ENCODE assay signal across 6 worm cellular contexts in the genomic region with DNA sequence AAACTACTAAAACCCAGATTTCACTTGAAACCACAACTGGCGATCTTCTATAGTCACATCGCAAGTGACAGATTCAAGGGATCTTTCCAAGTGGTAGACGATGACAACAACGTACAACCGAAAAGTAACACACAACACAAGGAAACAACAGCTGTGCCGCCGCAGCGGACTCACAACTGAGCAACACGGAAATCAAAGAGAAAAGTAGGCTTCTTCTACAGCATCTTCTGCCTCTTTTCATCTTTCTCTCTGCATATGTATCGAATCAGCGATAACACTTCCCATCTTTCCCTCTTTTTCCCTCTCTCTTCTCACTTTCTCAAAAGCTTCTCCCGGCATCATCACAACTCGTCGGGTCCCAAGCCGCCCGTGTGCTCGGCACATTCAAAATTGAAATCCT.
TF ChIP-seq lines count a peak whose summit lies in the region.

A gene (plus strand): TSS at position 312 of the 400 bp plus-strand sequence.

TF ChIP-seq in whole organism, L1 larva, 84 proteins besides CTCF, POLR2A, EP300 and RAD21 (continues in another document):
- TF ChIP-seq sptf-1 (tag; optimal IDR thresholded peaks at IDR 0.05; lab: Kevin White, UChicago) = no peak
- TF ChIP-seq lsy-2 (tag; optimal IDR thresholded peaks at IDR 0.05; lab: Kevin White, UChicago) = peak; percentile 6 to 52
- TF ChIP-seq fkh-4 (tag; optimal IDR thresholded peaks at IDR 0.05; lab: Kevin White, UChicago; ENCODE audit: borderline replicate concordance) = peak; percentile 26
- TF ChIP-seq efl-3 (GFP tag; optimal IDR thresholded peaks at IDR 0.05; lab: Kevin White, UChicago) = no peak
- peak; percentile 31 for TF ChIP-seq pag-3 (tag; optimal IDR thresholded peaks at IDR 0.05; lab: Kevin White, UChicago; ENCODE audit: borderline replicate concordance, insufficient read depth)
- peak; percentile 52 for TF ChIP-seq unc-130 (tag; optimal IDR thresholded peaks at IDR 0.05; lab: Kevin White, UChicago)
- TF ChIP-seq grh-1 (GFP tag; IDR thresholded peaks at IDR 0.05; lab: Robert Waterston, UW) = no peak
- TF ChIP-seq ceh-8 (GFP tag; optimal IDR thresholded peaks at IDR 0.05; lab: Kevin White, UChicago) = no peak
- no peak for TF ChIP-seq nhr-47 (tag; optimal IDR thresholded peaks at IDR 0.05; lab: Kevin White, UChicago)
- TF ChIP-seq ztf-4 (tag; optimal IDR thresholded peaks at IDR 0.05; lab: Kevin White, UChicago) = peak; percentile 3
- peak; percentile 76 for TF ChIP-seq lin-14 (GFP tag; optimal IDR thresholded peaks at IDR 0.05; lab: Kevin White, UChicago)
- TF ChIP-seq rnt-1 (tag; optimal IDR thresholded peaks at IDR 0.05; lab: Kevin White, UChicago) = peak; percentile 56
- TF ChIP-seq dsc-1 (tag; optimal IDR thresholded peaks at IDR 0.05; lab: Kevin White, UChicago) = peak; percentile 48
- TF ChIP-seq C16A3.4 (tag; optimal IDR thresholded peaks at IDR 0.05; lab: Kevin White, UChicago) = peak; percentile 15

TF ChIP-seq in whole organism, L2 larva, 48 proteins besides CTCF, POLR2A, EP300 and RAD21:
- TF ChIP-seq nhr-25 (tag; optimal IDR thresholded peaks at IDR 0.05; lab: Kevin White, UChicago) (no peak), F13H6.1 (tag; optimal IDR thresholded peaks at IDR 0.05; lab: Kevin White, UChicago) (peak; percentile 67), lsy-2 (tag; optimal IDR thresholded peaks at IDR 0.05; lab: Kevin White, UChicago) (peak in 1 of 2 experiments; percentile 3), sma-9 (GFP tag; optimal IDR thresholded peaks at IDR 0.05; lab: Kevin White, UChicago) (peak; percentile 43), sma-9 (tag; optimal IDR thresholded peaks at IDR 0.05; lab: Kevin White, UChicago) (no peak), nhr-129 (tag; optimal IDR thresholded peaks at IDR 0.05; lab: Kevin White, UChicago) (peak; percentile 67)

TF ChIP-seq in whole organism, L3 larva, 47 proteins besides CTCF, POLR2A, EP300 and RAD21:
- peak; percentile 26 for TF ChIP-seq nhr-11 (tag; optimal IDR thresholded peaks at IDR 0.05; lab: Kevin White, UChicago)
- TF ChIP-seq zag-1 (tag; optimal IDR thresholded peaks at IDR 0.05; lab: Kevin White, UChicago) = no peak
- TF ChIP-seq daf-12 (tag; optimal IDR thresholded peaks at IDR 0.05; lab: Kevin White, UChicago) = no peak
- TF ChIP-seq fkh-2 (tag; optimal IDR thresholded peaks at IDR 0.05; lab: Kevin White, UChicago) = no peak

TF ChIP-seq in whole organism, L4 larva, 104 proteins besides CTCF, POLR2A, EP300 and RAD21:
- no peak for TF ChIP-seq zip-11 (GFP tag; IDR thresholded peaks at IDR 0.05; lab: Robert Waterston, UW)
- TF ChIP-seq ctbp-1 (GFP tag; IDR thresholded peaks at IDR 0.05; lab: Robert Waterston, UW) = no peak
- 0 out of 2 replicates have a peak, but pooled peaks have one; percentile 5 for TF ChIP-seq arid-1 (GFP tag; conservative IDR thresholded peaks at IDR 0.05; lab: Robert Waterston, UW)
- peak in 1 of 2 experiments; percentile 17 for TF ChIP-seq daf-16 (GFP tag; optimal IDR thresholded peaks at IDR 0.05; lab: Kevin White, UChicago)
- TF ChIP-seq daf-16 (tag; optimal IDR thresholded peaks at IDR 0.05; lab: Kevin White, UChicago) = no peak
- TF ChIP-seq unc-62 (GFP tag; optimal IDR thresholded peaks at IDR 0.05 in 1 of 2; lab: Kevin White, UChicago) = peak in 1 of 2 experiments; percentile 78
- no peak for TF ChIP-seq unc-62 (tag; optimal IDR thresholded peaks at IDR 0.05; lab: Kevin White, UChicago)
- no peak for TF ChIP-seq php-3 (GFP tag; IDR thresholded peaks at IDR 0.05; lab: Robert Waterston, UW)
- TF ChIP-seq ztf-7 (tag; optimal IDR thresholded peaks at IDR 0.05; lab: Kevin White, UChicago) = no peak
- peak; percentile 42 for TF ChIP-seq hlh-11 (tag; optimal IDR thresholded peaks at IDR 0.05; lab: Kevin White, UChicago)
- TF ChIP-seq lin-38 (GFP tag; IDR thresholded peaks at IDR 0.05; lab: Robert Waterston, UW) = no peak

TF ChIP-seq in whole organism, late embryonic, 69 proteins besides CTCF, POLR2A, EP300 and RAD21:
- TF ChIP-seq mec-3 (tag; optimal IDR thresholded peaks at IDR 0.05; lab: Kevin White, UChicago; ENCODE audit: borderline replicate concordance) (no peak), ceh-6 (GFP tag; optimal IDR thresholded peaks at IDR 0.05; lab: Kevin White, UChicago) (no peak), tbx-2 (tag; optimal IDR thresholded peaks at IDR 0.05; lab: Kevin White, UChicago) (peak; percentile 31), unc-55 (GFP tag; optimal IDR thresholded peaks at IDR 0.05; lab: Kevin White, UChicago) (peak; percentile 16), C38D4.7 (GFP tag; optimal IDR thresholded peaks at IDR 0.05; lab: Kevin White, UChicago) (no peak), dve-1 (tag; optimal IDR thresholded peaks at IDR 0.05; lab: Kevin White, UChicago) (no peak), ceh-14 (tag; optimal IDR thresholded peaks at IDR 0.05; lab: Kevin White, UChicago) (no peak), unc-42 (tag; optimal IDR thresholded peaks at IDR 0.05; lab: Kevin White, UChicago) (no peak), fax-1 (tag; optimal IDR thresholded peaks at IDR 0.05; lab: Kevin White, UChicago) (no peak), ceh-18 (tag; optimal IDR thresholded peaks at IDR 0.05; lab: Kevin White, UChicago) (peak; percentile 78), rnt-1 (tag; optimal IDR thresholded peaks at IDR 0.05; lab: Kevin White, UChicago) (peak; percentile 29), T23F11.4 (GFP tag; optimal IDR thresholded peaks at IDR 0.05; lab: Kevin White, UChicago) (no peak), pag-3 (tag; optimal IDR thresholded peaks at IDR 0.05; lab: Kevin White, UChicago; ENCODE audit: borderline replicate concordance) (no peak), fkh-10 (GFP tag; optimal IDR thresholded peaks at IDR 0.05; lab: Kevin White, UChicago) (no peak), hlh-8 (tag; optimal IDR thresholded peaks at IDR 0.05; lab: Kevin White, UChicago) (peak; percentile 42)

TF ChIP-seq in whole organism, mixed stage, embryonic, 35 proteins besides CTCF, POLR2A, EP300 and RAD21:
- TF ChIP-seq ceh-39 (tag; optimal IDR thresholded peaks at IDR 0.05; lab: Kevin White, UChicago) (no peak), flh-1 (GFP tag; optimal IDR thresholded peaks at IDR 0.05; lab: Kevin White, UChicago) (no peak), ceh-83 (GFP tag; optimal IDR thresholded peaks at IDR 0.05; lab: Kevin White, UChicago) (no peak), nhr-237 (tag; optimal IDR thresholded peaks at IDR 0.05; lab: Kevin White, UChicago) (no peak), mep-1 (tag; optimal IDR thresholded peaks at IDR 0.05; lab: Kevin White, UChicago) (peak; percentile 24), blmp-1 (tag; optimal IDR thresholded peaks at IDR 0.05; lab: Kevin White, UChicago) (no peak), hlh-1 (tag; optimal IDR thresholded peaks at IDR 0.05; lab: Kevin White, UChicago) (peak; percentile 100), tbx-8 (GFP tag; optimal IDR thresholded peaks at IDR 0.05; lab: Kevin White, UChicago) (no peak), snpc-4 (tag; optimal IDR thresholded peaks at IDR 0.05; lab: Kevin White, UChicago) (no peak), drap-1 (GFP tag; optimal IDR thresholded peaks at IDR 0.05; lab: Kevin White, UChicago) (no peak), sem-2 (GFP tag; optimal IDR thresholded peaks at IDR 0.05; lab: Kevin White, UChicago) (no peak), pha-4 (tag; optimal IDR thresholded peaks at IDR 0.05; lab: Kevin White, UChicago) (no peak), unc-120 (tag; optimal IDR thresholded peaks at IDR 0.05; lab: Kevin White, UChicago; ENCODE audit: poor library complexity, severe bottlenecking) (peak; percentile 91), M03D4.4 (tag; optimal IDR thresholded peaks at IDR 0.05; lab: Kevin White, UChicago) (no peak), nhr-76 (tag; optimal IDR thresholded peaks at IDR 0.05; lab: Kevin White, UChicago) (no peak), zip-8 (tag; optimal IDR thresholded peaks at IDR 0.05; lab: Kevin White, UChicago) (no peak), elt-3 (tag; optimal IDR thresholded peaks at IDR 0.05; lab: Kevin White, UChicago) (no peak), nhr-2 (tag; optimal IDR thresholded peaks at IDR 0.05; lab: Kevin White, UChicago) (no peak), unc-62 (GFP tag; optimal IDR thresholded peaks at IDR 0.05; lab: Kevin White, UChicago) (peak; percentile 35), bed-3 (GFP tag; optimal IDR thresholded peaks at IDR 0.05; lab: Kevin White, UChicago) (no peak), mls-2 (tag; optimal IDR thresholded peaks at IDR 0.05; lab: Kevin White, UChicago) (no peak), ces-1 (GFP tag; optimal IDR thresholded peaks at IDR 0.05; lab: Kevin White, UChicago) (no peak), lsy-2 (tag; optimal IDR thresholded peaks at IDR 0.05; lab: Kevin White, UChicago) (no peak)
